Worm (Caenorhabditis elegans): Measurements from ENCODE around the gene pals-18.

- TF ChIP-seq blmp-1 (tag; optimal IDR thresholded peaks at IDR 0.05; ENCODE audit: insufficient read depth) (no peak), mab-5 (tag; optimal IDR thresholded peaks at IDR 0.05) (no peak), nhr-77 (tag; optimal IDR thresholded peaks at IDR 0.05) (no peak), lin-11 (tag; optimal IDR thresholded peaks at IDR 0.05) (no peak)
These were observed 47.9 kb upstream of the pals-18 start, which contains the start of gene Y82E9BL.1 for ce11 chrIII:1355320-1355719.

All from whole organism, L2 larva.